Worm (Caenorhabditis elegans) whole organism, L4 larva: ENCODE results near the gene clec-216.

Experiments used
- F44E2.7 ChIP-seq: fragments of 200-800 bp; sonication (Bioruptor generic); IDR thresholded peaks from 2 replicates; pipeline ENCODE4 v2.1.2; 2022; ENCODE audit warnings: missing genetic modification characterization, missing compliant biosample characterization
- T26A8.4 ChIP-seq: fragments of 200-800 bp; sonication (Bioruptor generic); IDR thresholded peaks from 2 replicates; pipeline ENCODE4 v1.3.6; 2022; ENCODE audit warnings: missing genetic modification characterization, missing compliant biosample characterization
- Y75B8A.6 ChIP-seq: fragments of 200-800 bp; sonication (Bioruptor generic); IDR thresholded peaks from 2 replicates; pipeline ENCODE4 v1.3.6; 2022; ENCODE audit warnings: missing genetic modification reagents, missing genetic modification characterization, missing compliant biosample characterization
- aly-2 ChIP-seq: sonication (generic microtip); optimal IDR thresholded peaks from 2 replicates; lab custom pipeline; 2018; ENCODE audit warnings: missing biosample characterization, missing genetic modification characterization
- ceh-32 ChIP-seq: sonication (generic microtip); optimal IDR thresholded peaks from 2 replicates; lab custom pipeline; 2016; ENCODE audit warnings: mild to moderate bottlenecking, missing genetic modification characterization, missing compliant biosample characterization; ENCODE audit not compliant: poor library complexity
- ctbp-1 ChIP-seq: fragments of 200-800 bp; sonication (Bioruptor generic); IDR thresholded peaks from 2 replicates; pipeline ENCODE4 v1.3.6; 2022; ENCODE audit warnings: missing genetic modification reagents, missing genetic modification characterization, missing compliant biosample characterization
- daf-12 ChIP-seq: fragments of 150-350 bp; optimal IDR thresholded peaks from 2 replicates; lab custom pipeline; 2014; ENCODE audit warnings: missing biosample characterization, missing genetic modification reagents, missing genetic modification characterization
- daf-16 ChIP-seq, 3 experiments: sonication (generic microtip); optimal IDR thresholded peaks; 2 replicates each; lab custom pipeline; 2016 to 2017; ENCODE audit warnings: missing genetic modification characterization in 3 of 3, missing genetic modification reagents in 3 of 3, mild to moderate bottlenecking in 2 of 3, missing compliant biosample characterization in 2 of 3, missing biosample characterization in 1 of 3, moderate library complexity in 1 of 3
- dmd-6 ChIP-seq: fragments of 200-800 bp; sonication (Bioruptor generic); IDR thresholded peaks from 2 replicates; pipeline ENCODE4 v1.3.6; 2022; ENCODE audit warnings: missing genetic modification reagents, missing genetic modification characterization, missing compliant biosample characterization
- dmd-8 ChIP-seq: fragments of 200-800 bp; sonication (Bioruptor generic); IDR thresholded peaks from 2 replicates; pipeline ENCODE4 v1.3.6; 2022; ENCODE audit warnings: missing genetic modification characterization, missing compliant biosample characterization
- dve-1 ChIP-seq: sonication (generic microtip); optimal IDR thresholded peaks from 2 replicates; lab custom pipeline; 2017; ENCODE audit warnings: antibody characterized with exemption, mild to moderate bottlenecking, missing genetic modification characterization, missing compliant biosample characterization; ENCODE audit not compliant: insufficient read depth
- egl-43 ChIP-seq: fragments of 200-800 bp; sonication (Bioruptor generic); IDR thresholded peaks from 2 replicates; pipeline ENCODE4 v1.3.6; 2022; ENCODE audit warnings: missing genetic modification reagents, missing genetic modification characterization, missing compliant biosample characterization
- hlh-11 ChIP-seq: fragments of 200-800 bp; sonication (Bioruptor generic); optimal IDR thresholded peaks from 2 replicates; lab custom pipeline; 2018; ENCODE audit warnings: mild to moderate bottlenecking, missing genetic modification characterization, missing compliant biosample characterization
- hmg-1.1 ChIP-seq: fragments of 200-800 bp; sonication (Bioruptor generic); IDR thresholded peaks from 2 replicates; pipeline ENCODE4 v1.3.6; 2022; ENCODE audit warnings: missing genetic modification reagents, missing genetic modification characterization, missing compliant biosample characterization
- lim-7 ChIP-seq: fragments of 200-800 bp; sonication (Bioruptor generic); IDR thresholded peaks from 2 replicates; pipeline ENCODE4 v1.3.6; 2022; ENCODE audit warnings: missing genetic modification characterization, missing compliant biosample characterization
- lin-1 ChIP-seq: fragments of 200-800 bp; sonication (Bioruptor generic); IDR thresholded peaks from 2 replicates; pipeline ENCODE4 v1.3.6; 2022; ENCODE audit warnings: missing genetic modification reagents, missing genetic modification characterization, missing compliant biosample characterization
- lin-15B ChIP-seq: fragments of 150-350 bp; sonication (generic microtip); optimal IDR thresholded peaks from 3 replicates; lab custom pipeline; 2014; ENCODE audit warnings: missing biosample characterization, missing genetic modification characterization
- lin-38 ChIP-seq: fragments of 200-800 bp; sonication (Bioruptor generic); IDR thresholded peaks from 2 replicates; pipeline ENCODE4 v1.3.6; 2022; ENCODE audit warnings: missing genetic modification reagents, missing genetic modification characterization, missing compliant biosample characterization
- lir-3 ChIP-seq: sonication (generic microtip); optimal IDR thresholded peaks from 2 replicates; lab custom pipeline; 2016; ENCODE audit warnings: mild to moderate bottlenecking, missing genetic modification characterization, missing compliant biosample characterization
- lsy-2 ChIP-seq, 2 experiments: fragments of 150-350 bp in 1 of 2; sonication (generic microtip) in 1 of 2; optimal IDR thresholded peaks; 2 replicates each; lab custom pipeline; 2014 to 2017; ENCODE audit warnings: missing biosample characterization in 2 of 2, missing genetic modification characterization in 2 of 2
- madf-5 ChIP-seq, 2 experiments: fragments of 200-800 bp; sonication (Bioruptor generic); IDR thresholded peaks; 2 replicates each; pipeline ENCODE4 v1.3.6; 2022; ENCODE audit warnings: missing compliant biosample characterization in 2 of 2, missing genetic modification characterization in 2 of 2
- mdt-29 ChIP-seq: fragments of 200-800 bp; sonication (Bioruptor generic); IDR thresholded peaks from 2 replicates; pipeline ENCODE4 v1.3.6; 2022; ENCODE audit warnings: missing genetic modification reagents, missing genetic modification characterization, missing compliant biosample characterization
- mep-1 ChIP-seq: fragments of 150-350 bp; sonication (generic microtip); optimal IDR thresholded peaks from 3 replicates; lab custom pipeline; 2014; ENCODE audit warnings: missing biosample characterization, missing genetic modification characterization
- mes-2 ChIP-seq: sonication (generic microtip); optimal IDR thresholded peaks from 2 replicates; lab custom pipeline; 2016; ENCODE audit warnings: missing genotype, mild to moderate bottlenecking, missing genetic modification characterization, missing compliant biosample characterization; ENCODE audit not compliant: poor library complexity, severe bottlenecking
- mxl-3 ChIP-seq: fragments of 200-800 bp; sonication (Bioruptor generic); optimal IDR thresholded peaks from 2 replicates; lab custom pipeline; 2018; ENCODE audit warnings: mild to moderate bottlenecking, missing genetic modification characterization, missing compliant biosample characterization
- nhr-10 ChIP-seq: fragments of 150-350 bp; optimal IDR thresholded peaks from 2 replicates; lab custom pipeline; 2014; ENCODE audit warnings: missing biosample characterization, missing genetic modification characterization
- nhr-102 ChIP-seq: sonication (generic microtip); optimal IDR thresholded peaks from 2 replicates; lab custom pipeline; 2016; ENCODE audit warnings: mild to moderate bottlenecking, missing genetic modification characterization, moderate library complexity, missing compliant biosample characterization
- nhr-11 ChIP-seq: fragments of 150-350 bp; optimal IDR thresholded peaks from 2 replicates; lab custom pipeline; 2014; ENCODE audit warnings: missing biosample characterization, missing genetic modification characterization
- nhr-25 ChIP-seq: sonication (generic microtip); optimal IDR thresholded peaks from 2 replicates; lab custom pipeline; 2017; ENCODE audit warnings: missing genetic modification characterization, mild to moderate bottlenecking, missing compliant biosample characterization, antibody characterized with exemption, moderate library complexity, borderline replicate concordance; ENCODE audit not compliant: insufficient read depth
- nhr-28 ChIP-seq: fragments of 150-350 bp; optimal IDR thresholded peaks from 2 replicates; lab custom pipeline; 2014; ENCODE audit warnings: missing biosample characterization, missing genetic modification characterization
- nhr-6 ChIP-seq: fragments of 150-350 bp; optimal IDR thresholded peaks from 2 replicates; lab custom pipeline; 2014; ENCODE audit warnings: missing biosample characterization, missing genetic modification characterization
- pha-4 ChIP-seq, 2 experiments: fragments of 150-350 bp in 1 of 2; fragments of 200-800 bp in 1 of 2; sonication (Bioruptor generic) in 1 of 2; IDR thresholded peaks in 1 of 2; optimal IDR thresholded peaks in 1 of 2; 2 replicates each; pipeline versions ENCODE4 v1.3.6 to Lab custom; 2014 to 2022; ENCODE audit warnings: missing genetic modification characterization in 2 of 2, missing genetic modification reagents in 2 of 2, missing biosample characterization in 1 of 2, missing compliant biosample characterization in 1 of 2
- rbr-2 ChIP-seq: sonication (generic microtip); optimal IDR thresholded peaks from 2 replicates; lab custom pipeline; 2016; ENCODE audit warnings: missing genotype, missing genetic modification characterization, missing compliant biosample characterization
- saeg-2 ChIP-seq: fragments of 200-800 bp; sonication (Bioruptor generic); IDR thresholded peaks from 2 replicates; pipeline ENCODE4 v1.3.6; 2022; ENCODE audit warnings: missing genetic modification reagents, missing genetic modification characterization, missing compliant biosample characterization
- sdz-12 ChIP-seq: fragments of 200-800 bp; sonication (Bioruptor generic); optimal IDR thresholded peaks from 2 replicates; lab custom pipeline; 2018; ENCODE audit warnings: mild to moderate bottlenecking, missing genetic modification characterization, missing compliant biosample characterization
- unc-130 ChIP-seq: sonication (generic microtip); optimal IDR thresholded peaks from 2 replicates; lab custom pipeline; 2016; ENCODE audit warnings: missing genetic modification reagents, missing genetic modification characterization, missing compliant biosample characterization
- unc-39 ChIP-seq: sonication (generic microtip); optimal IDR thresholded peaks from 2 replicates; lab custom pipeline; 2017; ENCODE audit warnings: missing biosample characterization, missing genetic modification characterization
- unc-62 ChIP-seq, 3 experiments: fragments of 150-350 bp in 1 of 3; sonication (generic microtip); optimal IDR thresholded peaks in 2 of 3; peaks in 1 of 3; 1 replicate in 1 of 3; 2 replicates in 2 of 3; lab custom pipeline; 2014 to 2017; ENCODE audit warnings: missing biosample characterization in 3 of 3, missing genetic modification characterization in 3 of 3, missing genetic modification reagents in 3 of 3, missing genotype in 1 of 3
- vab-7 ChIP-seq: fragments of 200-800 bp; sonication (Bioruptor generic); IDR thresholded peaks from 2 replicates; pipeline ENCODE4 v1.3.6; 2022; ENCODE audit warnings: missing genetic modification reagents, missing genetic modification characterization, missing compliant biosample characterization
- zag-1 ChIP-seq: fragments of 150-350 bp; optimal IDR thresholded peaks from 2 replicates; lab custom pipeline; 2014; ENCODE audit warnings: missing biosample characterization, missing genetic modification characterization
- zip-2 ChIP-seq: fragments of 150-350 bp; optimal IDR thresholded peaks from 2 replicates; lab custom pipeline; 2014; ENCODE audit warnings: missing biosample characterization, missing genetic modification characterization

clec-216 gene

ce11 chrV:7980370-7980987 lies 27.7 kb upstream of the clec-216 start (continued):
- no peak for TF ChIP-seq lin-15B (tag; lab: Kevin White, UChicago)

- TF ChIP-seq hmg-1.1 (GFP tag; lab: Robert Waterston, UW) (peak; percentile 52; the same call in 1 of the 2 replicates), dmd-6 (0 out of 2 replicates have a peak, but pooled peaks have one; percentile 9), unc-39 (tag; lab: Kevin White, UChicago) (no peak), rbr-2 (tag; lab: Kevin White, UChicago) (peak; percentile 21), nhr-6 (peak; percentile 41), mxl-3 (peak; percentile 72), dve-1 (peak; percentile 78), unc-62 (GFP tag; optimal IDR thresholded peaks at IDR 0.05 in 1 of 2; lab: Kevin White, UChicago) (peak in 1 of 2 experiments; percentile 81), unc-62 (tag; optimal IDR thresholded peaks at IDR 0.05; lab: Kevin White, UChicago) (no peak), nhr-28 (peak; percentile 75), mes-2 (tag; lab: Kevin White, UChicago) (peak; percentile 52), lin-38 (GFP tag; lab: Robert Waterston, UW) (no peak), pha-4 (GFP tag; IDR thresholded peaks at IDR 0.05; lab: Robert Waterston, UW) (no peak), pha-4 (tag; optimal IDR thresholded peaks at IDR 0.05; lab: Kevin White, UChicago) (peak; percentile 0), Y75B8A.6 (GFP tag; lab: Robert Waterston, UW) (no peak), lsy-2 (tag; optimal IDR thresholded peaks at IDR 0.05; lab: Kevin White, UChicago) (peak in 1 of 2 experiments; percentile 54), T26A8.4 (GFP tag; lab: Robert Waterston, UW) (0 out of 2 replicates have a peak, but pooled peaks have one; percentile 20), lin-1 (GFP tag; lab: Robert Waterston, UW) (no peak), F44E2.7 (GFP tag; lab: Robert Waterston, UW) (0 out of 2 replicates have a peak, but pooled peaks have one; percentile 35), daf-16 (GFP tag; optimal IDR thresholded peaks at IDR 0.05; lab: Kevin White, UChicago) (no peak), daf-16 (tag; optimal IDR thresholded peaks at IDR 0.05; lab: Kevin White, UChicago) (peak; percentile 36), egl-43 (GFP tag; lab: Robert Waterston, UW) (0 out of 2 replicates have a peak, but pooled peaks have one; percentile 49), mep-1 (tag; lab: Kevin White, UChicago) (peak; percentile 64), nhr-25 (tag; lab: Kevin White, UChicago) (peak; percentile 85), dmd-8 (no peak), nhr-11 (tag; lab: Kevin White, UChicago) (no peak), daf-12 (tag; lab: Kevin White, UChicago) (no peak), ctbp-1 (no peak), hlh-11 (peak; percentile 52)
These were observed 26.0 kb upstream of the clec-216 start for ce11 chrV:7978798-7979197.

DNA sequence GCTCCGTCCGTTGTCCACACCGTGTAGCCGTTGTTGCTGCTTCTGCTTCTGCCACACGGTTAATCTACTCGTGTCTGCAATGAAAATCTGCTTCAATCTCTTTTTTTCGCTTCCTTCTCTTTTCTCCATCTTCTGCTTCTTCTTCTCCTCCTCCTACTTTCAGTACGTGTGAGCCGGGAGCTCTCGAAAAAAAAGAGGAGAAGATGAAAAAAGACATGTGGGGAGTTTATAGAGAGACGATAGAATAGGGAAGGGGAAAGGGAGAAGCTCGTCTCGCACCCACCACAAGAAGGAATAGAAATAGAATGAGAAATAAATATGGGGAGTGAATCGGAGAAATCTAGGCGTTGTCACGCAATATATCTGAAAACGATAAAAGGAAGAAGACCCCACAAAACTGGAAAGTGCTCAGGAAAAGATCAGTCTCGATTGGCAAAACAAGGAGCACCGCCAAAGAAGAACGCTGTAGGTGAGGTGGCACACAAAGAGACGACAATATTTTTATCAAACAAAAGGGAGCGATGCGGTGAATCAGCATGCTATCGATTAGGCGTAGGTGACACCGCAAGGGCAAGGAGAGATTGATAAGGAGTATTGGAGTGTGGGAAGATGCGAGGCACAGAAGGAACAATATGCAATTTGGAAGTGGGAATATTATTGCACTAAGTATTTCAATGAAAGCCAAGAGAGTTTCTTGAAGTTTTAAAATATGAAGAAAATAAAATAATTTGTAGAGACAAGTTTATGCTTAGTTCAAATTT lies 25.1 kb upstream of the clec-216 start, which contains the start of gene let-413:
Gene let-413 (minus strand): TSS at position 76 of the 761 bp plus-strand sequence.
- TF ChIP-seq lir-3 (tag; lab: Kevin White, UChicago) (no peak), sdz-12 (no peak), daf-16 (GFP tag; optimal IDR thresholded peaks at IDR 0.05; lab: Kevin White, UChicago) (no peak), daf-16 (tag; optimal IDR thresholded peaks at IDR 0.05; lab: Kevin White, UChicago) (peak; percentile 39), nhr-102 (tag; lab: Kevin White, UChicago) (no peak), lim-7 (GFP tag; lab: Robert Waterston, UW) (no peak), saeg-2 (no peak), nhr-10 (tag; lab: Kevin White, UChicago) (no peak), vab-7 (GFP tag; lab: Robert Waterston, UW) (no peak), madf-5 (GFP tag; IDR thresholded peaks at IDR 0.05; lab: Robert Waterston, UW) (no peak), mes-2 (tag; lab: Kevin White, UChicago) (peak; percentile 52), aly-2 (tag; lab: Kevin White, UChicago) (no peak), zip-2 (tag; lab: Kevin White, UChicago) (no peak), zag-1 (tag; lab: Kevin White, UChicago) (no peak), F44E2.7 (GFP tag; lab: Robert Waterston, UW) (no peak), unc-130 (GFP tag; lab: Kevin White, UChicago) (no peak), nhr-11 (tag; lab: Kevin White, UChicago) (no peak), lsy-2 (tag; optimal IDR thresholded peaks at IDR 0.05; lab: Kevin White, UChicago) (peak in 1 of 2 experiments; percentile 23), mdt-29 (GFP tag; lab: Robert Waterston, UW) (no peak), unc-39 (tag; lab: Kevin White, UChicago) (no peak), daf-12 (tag; lab: Kevin White, UChicago) (no peak), ceh-32 (tag; lab: Kevin White, UChicago) (no peak), dve-1 (peak; percentile 58), pha-4 (GFP tag; IDR thresholded peaks at IDR 0.05; lab: Robert Waterston, UW) (0 out of 2 replicates have a peak, but pooled peaks have one; percentile 27), pha-4 (tag; optimal IDR thresholded peaks at IDR 0.05; lab: Kevin White, UChicago) (no peak)
